Worm (Caenorhabditis elegans) whole organism, young adult: Measurements from ENCODE around the gene Y38F1A.2.
A peak's percentile ranks its signal among the peaks of the same experiment; 100 is the strongest.

Experiments used
- B0019.2 ChIP-seq: fragments of 200-800 bp; sonication (Bioruptor generic); conservative IDR thresholded peaks from 2 replicates; pipeline ENCODE4 v1.3.6; 2022; ENCODE audit warnings: missing genetic modification reagents, missing genetic modification characterization, missing compliant biosample characterization
- B0035.1 ChIP-seq: sonication (generic microtip); optimal IDR thresholded peaks from 2 replicates; lab custom pipeline; 2016; ENCODE audit warnings: missing genetic modification characterization, mild to moderate bottlenecking, missing compliant biosample characterization, missing genotype, missing genetic modification reagents
- D2030.7 ChIP-seq: fragments of 200-800 bp; sonication (Bioruptor generic); IDR thresholded peaks from 2 replicates; pipeline ENCODE4 v1.3.6; 2022; ENCODE audit warnings: missing genetic modification reagents, missing genetic modification characterization, missing compliant biosample characterization
- F23B12.7 ChIP-seq: sonication (generic microtip); optimal IDR thresholded peaks from 2 replicates; lab custom pipeline; 2017; ENCODE audit warnings: missing genetic modification characterization, mild to moderate bottlenecking, missing compliant biosample characterization, antibody characterized with exemption, moderate library complexity; ENCODE audit not compliant: insufficient read depth
- F33H1.4 ChIP-seq: fragments of 200-800 bp; sonication (Bioruptor generic); IDR thresholded peaks from 2 replicates; pipeline ENCODE4 v1.3.6; 2022; ENCODE audit warnings: missing genetic modification reagents, missing genetic modification characterization, missing compliant biosample characterization
- F39B2.1 ChIP-seq: fragments of 200-800 bp; sonication (Bioruptor generic); IDR thresholded peaks from 2 replicates; pipeline ENCODE4 v1.3.6; 2022; ENCODE audit warnings: missing genetic modification reagents, missing genetic modification characterization, missing compliant biosample characterization
- F49E8.2 ChIP-seq: sonication (generic microtip); optimal IDR thresholded peaks from 3 replicates; lab custom pipeline; 2017; ENCODE audit warnings: missing genetic modification characterization, mild to moderate bottlenecking, missing compliant biosample characterization, antibody characterized with exemption, moderate library complexity; ENCODE audit not compliant: insufficient read depth
- T26A5.8 ChIP-seq: sonication (generic microtip); optimal IDR thresholded peaks from 2 replicates; lab custom pipeline; 2016; ENCODE audit warnings: missing genetic modification characterization, missing compliant biosample characterization
- Y53F4B.3 ChIP-seq: fragments of 200-800 bp; sonication (Bioruptor generic); IDR thresholded peaks from 2 replicates; pipeline ENCODE4 v1.3.6; 2022; ENCODE audit warnings: missing genetic modification reagents, missing genetic modification characterization, missing compliant biosample characterization
- Y53G8AR.9 ChIP-seq: fragments of 200-800 bp; sonication (Bioruptor generic); conservative IDR thresholded peaks from 2 replicates; pipeline ENCODE4 v1.3.6; 2022; ENCODE audit warnings: missing genetic modification reagents, missing genetic modification characterization, missing compliant biosample characterization
- Y79H2A.3 ChIP-seq: fragments of 200-800 bp; sonication (Bioruptor generic); conservative IDR thresholded peaks from 2 replicates; pipeline ENCODE4 v1.3.6; 2022; ENCODE audit warnings: missing genetic modification reagents, missing genetic modification characterization, missing compliant biosample characterization
- ZK185.1 ChIP-seq: sonication (generic microtip); optimal IDR thresholded peaks from 2 replicates; lab custom pipeline; 2016; ENCODE audit warnings: mild to moderate bottlenecking, missing genetic modification characterization, missing compliant biosample characterization; ENCODE audit not compliant: poor library complexity, severe bottlenecking
- attf-3 ChIP-seq: fragments of 200-800 bp; sonication (Bioruptor generic); conservative IDR thresholded peaks from 2 replicates; pipeline ENCODE4 v1.3.6; 2022; ENCODE audit warnings: missing genetic modification reagents, missing genetic modification characterization, missing compliant biosample characterization
- attf-6 ChIP-seq: fragments of 200-800 bp; sonication (Bioruptor generic); IDR thresholded peaks from 2 replicates; pipeline ENCODE4 v1.3.6; 2022; ENCODE audit warnings: missing genetic modification reagents, missing genetic modification characterization, missing compliant biosample characterization
- bed-1 ChIP-seq: fragments of 200-800 bp; sonication (Bioruptor generic); IDR thresholded peaks from 2 replicates; pipeline ENCODE4 v1.3.6; 2022; ENCODE audit warnings: missing genetic modification reagents, missing genetic modification characterization, missing compliant biosample characterization
- ceh-91 ChIP-seq: fragments of 200-800 bp; sonication (Bioruptor generic); IDR thresholded peaks from 2 replicates; pipeline ENCODE4 v1.3.6; 2022; ENCODE audit warnings: missing genetic modification reagents, missing genetic modification characterization, missing compliant biosample characterization
- dox-1 ChIP-seq: fragments of 200-800 bp; sonication (Bioruptor generic); IDR thresholded peaks from 2 replicates; pipeline ENCODE4 v1.3.6; 2022; ENCODE audit warnings: missing genetic modification reagents, missing genetic modification characterization, missing compliant biosample characterization
- dpl-1 ChIP-seq: fragments of 150-350 bp; optimal IDR thresholded peaks from 2 replicates; lab custom pipeline; 2014; ENCODE audit warnings: missing biosample characterization, missing genetic modification reagents, missing genetic modification characterization
- efl-1 ChIP-seq: fragments of 150-350 bp; optimal IDR thresholded peaks from 2 replicates; lab custom pipeline; 2014; ENCODE audit warnings: missing biosample characterization, missing genetic modification reagents, missing genetic modification characterization
- egl-44 ChIP-seq: fragments of 200-800 bp; sonication (Bioruptor generic); IDR thresholded peaks from 2 replicates; pipeline ENCODE4 v1.3.6; 2022; ENCODE audit warnings: missing genetic modification reagents, missing genetic modification characterization, missing compliant biosample characterization
- ekl-4 ChIP-seq: fragments of 200-800 bp; sonication (Bioruptor generic); IDR thresholded peaks from 2 replicates; pipeline ENCODE4 v1.3.6; 2022; ENCODE audit warnings: missing genetic modification reagents, missing genetic modification characterization, missing compliant biosample characterization
- him-1 ChIP-seq: sonication (generic microtip); optimal IDR thresholded peaks from 2 replicates; lab custom pipeline; 2016; ENCODE audit warnings: missing genotype, missing genetic modification reagents, missing genetic modification characterization, missing compliant biosample characterization
- hlh-12 ChIP-seq: sonication (generic microtip); optimal IDR thresholded peaks from 2 replicates; lab custom pipeline; 2016; ENCODE audit warnings: missing genetic modification characterization, missing compliant biosample characterization
- hmg-1.2 ChIP-seq: fragments of 200-800 bp; sonication (Bioruptor generic); IDR thresholded peaks from 2 replicates; pipeline ENCODE4 v1.3.6; 2022; ENCODE audit warnings: missing genetic modification reagents, missing genetic modification characterization, missing compliant biosample characterization
- hsf-1 ChIP-seq: fragments of 200-800 bp; sonication (Bioruptor generic); IDR thresholded peaks from 2 replicates; pipeline ENCODE4 v1.3.6; 2022; ENCODE audit warnings: missing genetic modification reagents, missing genetic modification characterization, missing compliant biosample characterization
- lin-35 ChIP-seq, 3 experiments: fragments of 150-350 bp in 2 of 3; sonication (generic microtip) in 1 of 3; optimal IDR thresholded peaks; 2 replicates each; lab custom pipeline; 2014 to 2018; ENCODE audit warnings: missing biosample characterization in 3 of 3, missing genetic modification characterization in 3 of 3, missing genetic modification reagents in 3 of 3
- lin-54 ChIP-seq: fragments of 200-800 bp; sonication (Bioruptor generic); optimal IDR thresholded peaks from 2 replicates; lab custom pipeline; 2018; ENCODE audit warnings: mild to moderate bottlenecking, missing genetic modification characterization, missing compliant biosample characterization
- lsl-1 ChIP-seq: fragments of 200-800 bp; sonication (Bioruptor generic); optimal IDR thresholded peaks from 2 replicates; lab custom pipeline; 2018; ENCODE audit warnings: mild to moderate bottlenecking, missing genetic modification characterization, moderate library complexity, missing compliant biosample characterization
- madf-8 ChIP-seq: fragments of 200-800 bp; sonication (Bioruptor generic); conservative IDR thresholded peaks from 2 replicates; pipeline ENCODE4 v1.3.6; 2022; ENCODE audit warnings: missing genetic modification reagents, missing genetic modification characterization, missing compliant biosample characterization
- mcd-1 ChIP-seq: fragments of 200-800 bp; sonication (Bioruptor generic); IDR thresholded peaks from 2 replicates; pipeline ENCODE4 v1.3.6; 2022; ENCODE audit warnings: missing genetic modification reagents, missing genetic modification characterization, missing compliant biosample characterization
- rcor-1 ChIP-seq: fragments of 200-800 bp; sonication (Bioruptor generic); IDR thresholded peaks from 2 replicates; pipeline ENCODE4 v1.3.6; 2022; ENCODE audit warnings: missing genetic modification reagents, missing genetic modification characterization, missing compliant biosample characterization
- rec-8 ChIP-seq, 2 experiments: sonication (generic microtip); optimal IDR thresholded peaks; 2 replicates each; lab custom pipeline; 2016; ENCODE audit warnings: mild to moderate bottlenecking in 2 of 2, missing genetic modification characterization in 2 of 2, missing genetic modification reagents in 2 of 2, missing genotype in 2 of 2, missing biosample characterization in 1 of 2, missing compliant biosample characterization in 1 of 2, moderate library complexity in 1 of 2
- snpc-1.1 ChIP-seq: sonication (generic microtip); optimal IDR thresholded peaks from 2 replicates; lab custom pipeline; 2017; ENCODE audit warnings: missing genetic modification characterization, mild to moderate bottlenecking, missing compliant biosample characterization, antibody characterized with exemption, moderate library complexity, missing genotype, missing genetic modification reagents; ENCODE audit not compliant: insufficient read depth
- snpc-3.4 ChIP-seq: sonication (generic microtip); optimal IDR thresholded peaks from 2 replicates; lab custom pipeline; 2017; ENCODE audit warnings: missing genetic modification characterization, mild to moderate bottlenecking, missing compliant biosample characterization, antibody characterized with exemption, moderate library complexity, missing genotype, missing genetic modification reagents
- snpc-4 ChIP-seq, 5 experiments: fragments of 150-350 bp in 1 of 5; sonication (generic microtip) in 4 of 5; optimal IDR thresholded peaks; 2 replicates each; lab custom pipeline; 2014 to 2018; ENCODE audit warnings: missing genetic modification characterization in 5 of 5, missing biosample characterization in 3 of 5, antibody characterized with exemption in 2 of 5, mild to moderate bottlenecking in 2 of 5, missing compliant biosample characterization in 2 of 5, missing genotype in 2 of 5, moderate library complexity in 2 of 5, missing genetic modification reagents in 1 of 5
- tbp1 ChIP-seq: fragments of 200-800 bp; sonication (Bioruptor generic); optimal IDR thresholded peaks from 2 replicates; lab custom pipeline; 2018; ENCODE audit warnings: mild to moderate bottlenecking, missing genetic modification characterization, missing compliant biosample characterization
- tlf-1 ChIP-seq: fragments of 200-800 bp; sonication (Bioruptor generic); optimal IDR thresholded peaks from 2 replicates; lab custom pipeline; 2018; ENCODE audit warnings: mild to moderate bottlenecking, missing genetic modification characterization, missing compliant biosample characterization
- unc-130 ChIP-seq: sonication (generic microtip); optimal IDR thresholded peaks from 2 replicates; lab custom pipeline; 2016; ENCODE audit warnings: missing genetic modification reagents, missing genetic modification characterization, missing compliant biosample characterization
- xnd-1 ChIP-seq: sonication (generic microtip); optimal IDR thresholded peaks from 2 replicates; lab custom pipeline; 2016; ENCODE audit warnings: missing genotype, missing genetic modification reagents, missing genetic modification characterization, missing compliant biosample characterization
- ztf-22 ChIP-seq: fragments of 200-800 bp; sonication (Bioruptor generic); optimal IDR thresholded peaks from 2 replicates; lab custom pipeline; 2018; ENCODE audit warnings: mild to moderate bottlenecking, missing genetic modification characterization, moderate library complexity, missing compliant biosample characterization
- ztf-28 ChIP-seq: fragments of 200-800 bp; sonication (Bioruptor generic); IDR thresholded peaks from 2 replicates; pipeline ENCODE4 v1.3.6; 2022; ENCODE audit warnings: missing genetic modification reagents, missing genetic modification characterization, missing compliant biosample characterization
- ztf-6 ChIP-seq: fragments of 200-800 bp; sonication (Bioruptor generic); IDR thresholded peaks from 2 replicates; pipeline ENCODE4 v1.3.6; 2022; ENCODE audit warnings: missing genetic modification reagents, missing genetic modification characterization, missing compliant biosample characterization

Gene Y38F1A.2

DNA sequence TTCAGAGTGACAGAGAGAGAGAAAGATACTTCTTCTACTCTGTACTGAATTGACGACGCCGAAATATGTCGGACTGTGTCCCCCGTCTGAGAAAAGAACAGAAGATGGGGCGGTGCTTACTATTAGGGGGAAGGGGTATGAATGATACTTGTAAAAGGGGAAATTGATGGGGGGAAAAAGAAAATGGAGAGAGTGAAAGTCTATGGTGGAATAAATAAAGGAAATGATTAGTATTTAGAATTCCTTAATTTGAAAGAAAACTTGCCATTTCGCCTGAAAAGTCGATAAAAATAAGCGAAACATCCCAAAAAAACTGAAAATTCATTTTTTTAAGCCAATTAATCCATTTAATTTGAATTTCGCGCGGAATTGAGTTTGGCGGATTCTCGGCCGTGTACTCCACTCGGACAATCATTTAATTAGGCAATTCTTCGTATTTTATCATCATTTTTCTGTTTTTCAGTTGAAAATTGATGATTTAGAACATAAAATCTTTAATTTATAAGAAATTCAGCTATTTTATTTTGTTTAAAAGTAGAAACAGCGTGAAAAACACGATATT is 40.2 kb upstream of the Y38F1A.2 start, which contains the start of gene F35C5.12 (continued):
- TF ChIP-seq ztf-28: no peak
- peak in 1 of 3 experiments; percentile 63 for TF ChIP-seq lin-35 (GFP tag; optimal IDR thresholded peaks at IDR 0.05; lab: Kevin White, UChicago)
- TF ChIP-seq attf-6 (GFP tag; lab: Robert Waterston, UW): no peak
- TF ChIP-seq him-1: peak; percentile 13
- peak; percentile 70 for TF ChIP-seq dpl-1 (GFP tag; lab: Kevin White, UChicago)
- TF ChIP-seq rec-8 (tag; optimal IDR thresholded peaks at IDR 0.05; lab: Kevin White, UChicago): no peak
- TF ChIP-seq lin-54 (GFP tag; lab: Kevin White, UChicago): peak; percentile 86

DNA sequence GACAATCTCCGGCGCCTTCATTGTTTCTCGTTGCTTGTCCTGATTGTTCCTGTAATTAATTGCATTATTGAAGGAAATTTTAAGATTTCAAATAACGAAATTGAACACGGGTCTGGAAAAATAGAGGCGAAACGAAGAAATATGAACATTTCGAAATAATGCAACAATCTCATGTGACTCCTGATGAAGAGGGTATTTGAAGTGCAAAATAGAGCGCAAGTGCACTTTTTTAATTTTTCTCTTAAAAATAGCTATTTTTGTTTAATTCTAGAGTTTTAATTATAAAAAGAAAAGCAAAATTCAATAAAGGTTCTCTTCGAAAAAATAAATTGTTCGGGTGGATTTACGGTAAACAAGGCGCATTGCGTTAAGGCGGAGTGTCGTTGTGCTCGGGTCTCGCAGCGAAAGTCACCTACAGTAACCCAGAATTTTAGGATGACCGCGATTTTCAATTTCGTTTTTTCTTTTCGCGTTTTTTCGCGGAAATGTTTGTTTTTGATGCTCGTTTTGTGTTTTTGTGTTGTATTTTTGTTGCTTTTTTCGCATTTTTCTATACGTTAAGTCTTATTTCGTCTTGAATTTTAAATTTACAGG is 35.7 kb upstream of the Y38F1A.2 start, which contains the start of the genes F58G1.2 and wago-4:
F58G1.2 (minus strand) TSS at position 51 of the 594 bp plus-strand sequence.
wago-4 (plus strand) TSS at position 592 of the 594 bp plus-strand sequence.
- TF ChIP-seq F33H1.4 (GFP tag; lab: Robert Waterston, UW): peak; percentile 96
- TF ChIP-seq bed-1 (GFP tag; lab: Robert Waterston, UW): no peak
- TF ChIP-seq snpc-4 (GFP tag; optimal IDR thresholded peaks at IDR 0.05; lab: Kevin White, UChicago): no peak
- peak in 3 of 4 experiments; percentile 26 to 50 (median 30) for TF ChIP-seq snpc-4 (tag; optimal IDR thresholded peaks at IDR 0.05; lab: Kevin White, UChicago)
- no peak for TF ChIP-seq T26A5.8
- peak; percentile 100 for TF ChIP-seq attf-3 (GFP tag; lab: Robert Waterston, UW)
- TF ChIP-seq ztf-28: 0 out of 2 replicates have a peak, but pooled peaks have one; percentile 70
- TF ChIP-seq B0035.1 (tag; lab: Kevin White, UChicago): no peak
- TF ChIP-seq ekl-4 (GFP tag; lab: Robert Waterston, UW): no peak
- no peak for TF ChIP-seq Y53G8AR.9 (GFP tag; lab: Robert Waterston, UW)
- peak; percentile 70 for TF ChIP-seq lin-54 (GFP tag; lab: Kevin White, UChicago)
- TF ChIP-seq snpc-1.1 (tag; lab: Kevin White, UChicago): peak; percentile 73
- TF ChIP-seq D2030.7 (GFP tag; lab: Robert Waterston, UW): peak; percentile 86
- TF ChIP-seq F23B12.7 (tag; lab: Kevin White, UChicago): peak; percentile 44
- peak; percentile 51; the same call in 1 of the 2 replicates for TF ChIP-seq rcor-1 (GFP tag; lab: Robert Waterston, UW)
- no peak for TF ChIP-seq F39B2.1 (GFP tag; lab: Robert Waterston, UW)
- peak; percentile 83 for TF ChIP-seq madf-8 (GFP tag; lab: Robert Waterston, UW)
- TF ChIP-seq B0019.2 (GFP tag; lab: Robert Waterston, UW): no peak; the same call in 1 of the 2 replicates
- peak; percentile 90 for TF ChIP-seq efl-1 (GFP tag; lab: Kevin White, UChicago)
- TF ChIP-seq egl-44: no peak
- peak; percentile 82 for TF ChIP-seq dox-1 (GFP tag; lab: Robert Waterston, UW)
- no peak for TF ChIP-seq ztf-6 (GFP tag; lab: Robert Waterston, UW)
- TF ChIP-seq mcd-1 (GFP tag; lab: Robert Waterston, UW): peak; percentile 60
- TF ChIP-seq xnd-1 (tag; lab: Kevin White, UChicago): peak; percentile 71
- TF ChIP-seq hlh-12 (tag; lab: Kevin White, UChicago): no peak
- TF ChIP-seq snpc-3.4 (tag; lab: Kevin White, UChicago): peak; percentile 79
- TF ChIP-seq hmg-1.2 (GFP tag; lab: Robert Waterston, UW): peak; percentile 37; the same call in 1 of the 2 replicates
- TF ChIP-seq Y53F4B.3: peak; percentile 36; the same call in 1 of the 2 replicates
- 0 out of 2 replicates have a peak, but pooled peaks have one; percentile 24 for TF ChIP-seq Y79H2A.3 (GFP tag; lab: Robert Waterston, UW)
- TF ChIP-seq ceh-91 (GFP tag; lab: Robert Waterston, UW): peak; percentile 92
- peak; percentile 88 for TF ChIP-seq F49E8.2 (tag; lab: Kevin White, UChicago)
- peak; percentile 79 for TF ChIP-seq hsf-1 (GFP tag; lab: Robert Waterston, UW)
- peak; percentile 46 for TF ChIP-seq tbp1 (GFP tag; lab: Kevin White, UChicago)
- no peak for TF ChIP-seq ZK185.1 (tag; lab: Kevin White, UChicago)
- peak; percentile 94 for TF ChIP-seq lsl-1
- peak in 1 of 3 experiments; percentile 23 for TF ChIP-seq lin-35 (GFP tag; optimal IDR thresholded peaks at IDR 0.05; lab: Kevin White, UChicago)
- TF ChIP-seq ztf-22: no peak
- peak; percentile 43 for TF ChIP-seq tlf-1
- peak; percentile 10 for TF ChIP-seq unc-130 (GFP tag; lab: Kevin White, UChicago)
